Worm (Caenorhabditis elegans): ENCODE measurements around the gene Y82E9BR.22.

ce11 chrIII:1403108-1403507, 5.9 kb downstream of the Y82E9BR.22 start, which contains the start of gene pals-18:
- TF ChIP-seq nhr-6 (tag; optimal IDR thresholded peaks at IDR 0.05): no peak
- TF ChIP-seq ZK546.5 (tag; optimal IDR thresholded peaks at IDR 0.05): no peak
- TF ChIP-seq lin-11 (tag; optimal IDR thresholded peaks at IDR 0.05): no peak
- TF ChIP-seq egl-27 (tag; optimal IDR thresholded peaks at IDR 0.05): no peak
- no peak for TF ChIP-seq mdl-1 (tag; optimal IDR thresholded peaks at IDR 0.05)
- no peak for TF ChIP-seq unc-55 (GFP tag; optimal IDR thresholded peaks at IDR 0.05)
- no peak for TF ChIP-seq elt-1 (tag; optimal IDR thresholded peaks at IDR 0.05)
- TF ChIP-seq nhr-237 (tag; optimal IDR thresholded peaks at IDR 0.05): no peak
